ENCODE assay signal across 3 worm cellular contexts in genomic region chrIII:4754001-4754561, ce11.
TF ChIP-seq lines count a peak whose summit lies in the region.

TSS of gene rps-0 (minus strand) at chrIII:4754051.
TSS of gene rbg-3 (plus strand) at chrIII:4754424.

TF ChIP-seq in whole organism, L1 larva, 84 proteins besides CTCF, POLR2A, EP300 and RAD21 (continued from another document and continues in another):
- TF ChIP-seq Y116A8C.19 (tag; optimal IDR thresholded peaks at IDR 0.05; lab: Kevin White, UChicago; ENCODE audit: borderline replicate concordance) (no peak), unc-62 (GFP tag; optimal IDR thresholded peaks at IDR 0.05; lab: Kevin White, UChicago) (no peak), ceh-90 (tag; optimal IDR thresholded peaks at IDR 0.05; lab: Kevin White, UChicago) (peak; percentile 20), isw-1 (GFP tag; IDR thresholded peaks at IDR 0.05; lab: Robert Waterston, UW) (peak; percentile 93), nhr-237 (tag; optimal IDR thresholded peaks at IDR 0.05; lab: Kevin White, UChicago) (peak; percentile 49), nhr-28 (tag; optimal IDR thresholded peaks at IDR 0.05; lab: Kevin White, UChicago) (no peak), nhr-71 (tag; optimal IDR thresholded peaks at IDR 0.05; lab: Kevin White, UChicago) (peak; percentile 97), efl-1 (optimal IDR thresholded peaks at IDR 0.05; lab: Kevin White, UChicago) (peak; percentile 94 to 95), efl-1 (GFP tag; optimal IDR thresholded peaks at IDR 0.05 in 1 of 2; lab: Kevin White, UChicago) (peak; percentile 88 to 99), hlh-4 (tag; optimal IDR thresholded peaks at IDR 0.05; lab: Kevin White, UChicago) (no peak), zip-4 (GFP tag; optimal IDR thresholded peaks at IDR 0.05; lab: Kevin White, UChicago) (peak; percentile 74), ceh-82 (tag; optimal IDR thresholded peaks at IDR 0.05; lab: Kevin White, UChicago) (peak; percentile 93 to 94 (median 93)), lsy-2 (tag; optimal IDR thresholded peaks at IDR 0.05; lab: Kevin White, UChicago) (peak; percentile 97), dpl-1 (GFP tag; optimal IDR thresholded peaks at IDR 0.05; lab: Kevin White, UChicago) (peak; percentile 88 to 93 (median 93)), mdl-1 (tag; optimal IDR thresholded peaks at IDR 0.05; lab: Kevin White, UChicago) (peak in 1 of 2 experiments; percentile 84), sox-4 (tag; optimal IDR thresholded peaks at IDR 0.05; lab: Kevin White, UChicago) (peak; percentile 64), lin-39 (tag; optimal IDR thresholded peaks at IDR 0.05; lab: Kevin White, UChicago) (peak; percentile 77), alr-1 (tag; optimal IDR thresholded peaks at IDR 0.05; lab: Kevin White, UChicago; ENCODE audit: borderline replicate concordance) (no peak), fkh-10 (GFP tag; optimal IDR thresholded peaks at IDR 0.05; lab: Kevin White, UChicago) (peak; percentile 42), nhr-85 (tag; lab: Kevin White, UChicago) (peak; percentile 95), pax-3 (tag; optimal IDR thresholded peaks at IDR 0.05; lab: Kevin White, UChicago) (peak; percentile 75), aha-1 (tag; optimal IDR thresholded peaks at IDR 0.05; lab: Kevin White, UChicago) (peak; percentile 2), pag-3 (tag; optimal IDR thresholded peaks at IDR 0.05; lab: Kevin White, UChicago; ENCODE audit: borderline replicate concordance, insufficient read depth) (no peak), nhr-12 (tag; optimal IDR thresholded peaks at IDR 0.05; lab: Kevin White, UChicago) (no peak), ces-1 (GFP tag; optimal IDR thresholded peaks at IDR 0.05; lab: Kevin White, UChicago) (no peak), unc-30 (tag; optimal IDR thresholded peaks at IDR 0.05; lab: Kevin White, UChicago) (no peak), ceh-8 (GFP tag; optimal IDR thresholded peaks at IDR 0.05; lab: Kevin White, UChicago) (peak; percentile 90), vab-15 (tag; optimal IDR thresholded peaks at IDR 0.05; lab: Kevin White, UChicago) (peak; percentile 77), skn-1 (tag; optimal IDR thresholded peaks at IDR 0.05; lab: Kevin White, UChicago) (peak; percentile 76), lir-3 (tag; optimal IDR thresholded peaks at IDR 0.05; lab: Kevin White, UChicago; ENCODE audit: poor library complexity) (peak; percentile 75), fkh-4 (tag; optimal IDR thresholded peaks at IDR 0.05; lab: Kevin White, UChicago; ENCODE audit: borderline replicate concordance) (peak; percentile 52), C16A3.4 (tag; optimal IDR thresholded peaks at IDR 0.05; lab: Kevin White, UChicago) (peak; percentile 97), unc-86 (tag; optimal IDR thresholded peaks at IDR 0.05; lab: Kevin White, UChicago) (peak; percentile 88), mep-1 (tag; optimal IDR thresholded peaks at IDR 0.05; lab: Kevin White, UChicago) (peak; percentile 98), pqm-1 (tag; optimal IDR thresholded peaks at IDR 0.05; lab: Kevin White, UChicago) (no peak), sup-37 (GFP tag; optimal IDR thresholded peaks at IDR 0.05; lab: Kevin White, UChicago) (peak; percentile 38), lin-13 (GFP tag; optimal IDR thresholded peaks at IDR 0.05; lab: Kevin White, UChicago) (peak; percentile 90), lin-14 (GFP tag; optimal IDR thresholded peaks at IDR 0.05; lab: Kevin White, UChicago) (peak; percentile 95), snu-23 (GFP tag; optimal IDR thresholded peaks at IDR 0.05; lab: Kevin White, UChicago) (peak; percentile 96), swsn-7 (tag; optimal IDR thresholded peaks at IDR 0.05; lab: Kevin White, UChicago) (peak; percentile 92), rnt-1 (tag; optimal IDR thresholded peaks at IDR 0.05; lab: Kevin White, UChicago) (peak; percentile 92), hlh-17 (GFP tag; optimal IDR thresholded peaks at IDR 0.05; lab: Kevin White, UChicago; ENCODE audit: borderline replicate concordance) (no peak), nhr-84 (tag; optimal IDR thresholded peaks at IDR 0.05; lab: Kevin White, UChicago) (no peak)

TF ChIP-seq in whole organism, L3 larva, 47 proteins besides CTCF, POLR2A, EP300 and RAD21 (continued from another document):
- TF ChIP-seq elt-1 (tag; optimal IDR thresholded peaks at IDR 0.05; lab: Kevin White, UChicago) (peak; percentile 27), ztf-11 (tag; optimal IDR thresholded peaks at IDR 0.05; lab: Kevin White, UChicago) (no peak), daf-12 (tag; optimal IDR thresholded peaks at IDR 0.05; lab: Kevin White, UChicago) (no peak), lin-39 (tag; optimal IDR thresholded peaks at IDR 0.05; lab: Kevin White, UChicago) (peak; percentile 93), egl-5 (tag; optimal IDR thresholded peaks at IDR 0.05; lab: Kevin White, UChicago) (peak; percentile 85), unc-62 (GFP tag; optimal IDR thresholded peaks at IDR 0.05; lab: Kevin White, UChicago) (peak; percentile 53), lsy-12 (tag; optimal IDR thresholded peaks at IDR 0.05; lab: Kevin White, UChicago) (peak; percentile 86), lin-15B (tag; optimal IDR thresholded peaks at IDR 0.05; lab: Kevin White, UChicago) (peak; percentile 97), hmg-11 (tag; optimal IDR thresholded peaks at IDR 0.05; lab: Kevin White, UChicago) (peak; percentile 75), aly-2 (tag; optimal IDR thresholded peaks at IDR 0.05; lab: Kevin White, UChicago) (no peak), nhr-23 (tag; optimal IDR thresholded peaks at IDR 0.05; lab: Kevin White, UChicago) (peak; percentile 96), ama-1 (optimal IDR thresholded peaks at IDR 0.05; lab: Kevin White, UChicago) (peak; percentile 41), zag-1 (tag; optimal IDR thresholded peaks at IDR 0.05; lab: Kevin White, UChicago) (peak; percentile 13), pha-4 (tag; optimal IDR thresholded peaks at IDR 0.05; lab: Kevin White, UChicago) (peak; percentile 97), fkh-10 (GFP tag; optimal IDR thresholded peaks at IDR 0.05; lab: Kevin White, UChicago) (peak; percentile 38), nfya-1 (tag; optimal IDR thresholded peaks at IDR 0.05; lab: Kevin White, UChicago; ENCODE audit: insufficient read depth) (peak; percentile 96), ceh-16 (tag; optimal IDR thresholded peaks at IDR 0.05; lab: Kevin White, UChicago) (no peak), nhr-11 (tag; optimal IDR thresholded peaks at IDR 0.05; lab: Kevin White, UChicago) (peak; percentile 64), ZK546.5 (tag; optimal IDR thresholded peaks at IDR 0.05; lab: Kevin White, UChicago) (peak; percentile 29)

TF ChIP-seq in whole organism, young adult, 124 proteins besides CTCF, POLR2A, EP300 and RAD21 (continued from another document):
- TF ChIP-seq B0019.2 (GFP tag; conservative IDR thresholded peaks at IDR 0.05; lab: Robert Waterston, UW) (peak; percentile 74; the same call in 1 of the 2 replicates), dpl-1 (GFP tag; optimal IDR thresholded peaks at IDR 0.05; lab: Kevin White, UChicago) (peak; percentile 75), ccch-3 (GFP tag; optimal IDR thresholded peaks at IDR 0.05; lab: Kevin White, UChicago) (no peak), tlf-1 (GFP tag; optimal IDR thresholded peaks at IDR 0.05; lab: Kevin White, UChicago) (peak; percentile 88), F52B5.7 (tag; optimal IDR thresholded peaks at IDR 0.05; lab: Kevin White, UChicago) (no peak), hrde-1 (tag; optimal IDR thresholded peaks at IDR 0.05; lab: Kevin White, UChicago; ENCODE audit: borderline replicate concordance) (no peak), lin-54 (GFP tag; optimal IDR thresholded peaks at IDR 0.05; lab: Kevin White, UChicago) (peak; percentile 89), tbx-9 (tag; optimal IDR thresholded peaks at IDR 0.05; lab: Kevin White, UChicago; ENCODE audit: borderline replicate concordance) (no peak), B0336.3 (GFP tag; IDR thresholded peaks at IDR 0.05; lab: Robert Waterston, UW) (0 out of 2 replicates have a peak, but pooled peaks have one; percentile 35), ztf-26 (tag; optimal IDR thresholded peaks at IDR 0.05; lab: Kevin White, UChicago) (peak; percentile 20), ztf-28 (GFP tag; IDR thresholded peaks at IDR 0.05; lab: Robert Waterston, UW) (0 out of 2 replicates have a peak, but pooled peaks have one; percentile 30), somi-1 (GFP tag; optimal IDR thresholded peaks at IDR 0.05; lab: Kevin White, UChicago) (peak; percentile 24), ZK185.1 (tag; optimal IDR thresholded peaks at IDR 0.05; lab: Kevin White, UChicago; ENCODE audit: poor library complexity, severe bottlenecking) (peak; percentile 86), chd-7 (tag; optimal IDR thresholded peaks at IDR 0.05; lab: Kevin White, UChicago) (no peak), ceh-100 (GFP tag; IDR thresholded peaks at IDR 0.05; lab: Robert Waterston, UW) (peak; percentile 27; the same call in 1 of the 2 replicates), lin-40 (tag; optimal IDR thresholded peaks at IDR 0.05; lab: Kevin White, UChicago) (peak; percentile 85), dox-1 (GFP tag; IDR thresholded peaks at IDR 0.05; lab: Robert Waterston, UW) (peak; percentile 87), K12H6.12 (tag; optimal IDR thresholded peaks at IDR 0.05; lab: Kevin White, UChicago) (peak; percentile 49), egl-44 (GFP tag; IDR thresholded peaks at IDR 0.05; lab: Robert Waterston, UW) (no peak), snpc-4 (GFP tag; optimal IDR thresholded peaks at IDR 0.05; lab: Kevin White, UChicago) (no peak), snpc-4 (tag; optimal IDR thresholded peaks at IDR 0.05; lab: Kevin White, UChicago) (peak in 3 of 4 experiments; percentile 53 to 74 (median 61)), unc-130 (GFP tag; optimal IDR thresholded peaks at IDR 0.05; lab: Kevin White, UChicago) (peak; percentile 44), Y95B8A.8 (GFP tag; IDR thresholded peaks at IDR 0.05; lab: Robert Waterston, UW) (0 out of 2 replicates have a peak, but pooled peaks have one; percentile 30), rcor-1 (GFP tag; IDR thresholded peaks at IDR 0.05; lab: Robert Waterston, UW) (peak; percentile 80), snpc-3.4 (tag; optimal IDR thresholded peaks at IDR 0.05; lab: Kevin White, UChicago) (peak; percentile 91)
